Worm (Caenorhabditis elegans) whole organism, L1 larva: ENCODE measurements around the gene scc-3.

Experiments
- dpl-1 ChIP-seq, 3 experiments: fragments of 150-350 bp in 2 of 3; sonication (generic microtip) in 1 of 3; optimal IDR thresholded peaks; 2 replicates each; lab custom pipeline; 2014 to 2017; ENCODE audit warnings: missing biosample characterization in 3 of 3, missing genetic modification characterization in 3 of 3, missing genetic modification reagents in 3 of 3
- efl-1 ChIP-seq, 4 experiments: fragments of 150-350 bp; optimal IDR thresholded peaks in 3 of 4; peaks in 1 of 4; 1 replicate in 1 of 4; 2 replicates in 3 of 4; lab custom pipeline; 2014; ENCODE audit warnings: missing biosample characterization in 2 of 4, missing genetic modification characterization in 2 of 4, missing genetic modification reagents in 2 of 4
- egl-27 ChIP-seq, 2 experiments: fragments of 150-350 bp in 1 of 2; sonication (generic microtip); optimal IDR thresholded peaks; 3 replicates each; lab custom pipeline; 2017 to 2018; ENCODE audit warnings: missing biosample characterization in 2 of 2, missing genetic modification characterization in 2 of 2, missing genetic modification reagents in 2 of 2
- fos-1 ChIP-seq: fragments of 150-350 bp; optimal IDR thresholded peaks from 2 replicates; lab custom pipeline; 2014; ENCODE audit warnings: missing biosample characterization, missing genetic modification characterization
- mep-1 ChIP-seq: fragments of 150-350 bp; optimal IDR thresholded peaks from 2 replicates; lab custom pipeline; 2014; ENCODE audit warnings: missing biosample characterization, missing genetic modification characterization
- nhr-20 ChIP-seq: sonication (generic microtip); optimal IDR thresholded peaks from 2 replicates; lab custom pipeline; 2016; ENCODE audit warnings: mild to moderate bottlenecking, missing genetic modification characterization, missing compliant biosample characterization
- nhr-237 ChIP-seq: fragments of 150-350 bp; optimal IDR thresholded peaks from 2 replicates; lab custom pipeline; 2014; ENCODE audit warnings: missing biosample characterization, missing genetic modification characterization
- nhr-71 ChIP-seq: sonication (generic microtip); optimal IDR thresholded peaks from 2 replicates; lab custom pipeline; 2016; ENCODE audit warnings: mild to moderate bottlenecking, missing genetic modification characterization, moderate library complexity, missing compliant biosample characterization
- pag-3 ChIP-seq: sonication (generic microtip); optimal IDR thresholded peaks from 2 replicates; lab custom pipeline; 2017; ENCODE audit warnings: missing genetic modification characterization, mild to moderate bottlenecking, missing compliant biosample characterization, antibody characterized with exemption, borderline replicate concordance; ENCODE audit not compliant: insufficient read depth
- pqm-1 ChIP-seq: sonication (generic microtip); optimal IDR thresholded peaks from 3 replicates; lab custom pipeline; 2017; ENCODE audit warnings: missing biosample characterization, missing genetic modification characterization
- snu-23 ChIP-seq: sonication (generic microtip); optimal IDR thresholded peaks from 2 replicates; lab custom pipeline; 2016; ENCODE audit warnings: missing genetic modification characterization, missing compliant biosample characterization
- zag-1 ChIP-seq: fragments of 150-350 bp; optimal IDR thresholded peaks from 2 replicates; lab custom pipeline; 2014; ENCODE audit warnings: missing biosample characterization, missing genetic modification characterization

DNA sequence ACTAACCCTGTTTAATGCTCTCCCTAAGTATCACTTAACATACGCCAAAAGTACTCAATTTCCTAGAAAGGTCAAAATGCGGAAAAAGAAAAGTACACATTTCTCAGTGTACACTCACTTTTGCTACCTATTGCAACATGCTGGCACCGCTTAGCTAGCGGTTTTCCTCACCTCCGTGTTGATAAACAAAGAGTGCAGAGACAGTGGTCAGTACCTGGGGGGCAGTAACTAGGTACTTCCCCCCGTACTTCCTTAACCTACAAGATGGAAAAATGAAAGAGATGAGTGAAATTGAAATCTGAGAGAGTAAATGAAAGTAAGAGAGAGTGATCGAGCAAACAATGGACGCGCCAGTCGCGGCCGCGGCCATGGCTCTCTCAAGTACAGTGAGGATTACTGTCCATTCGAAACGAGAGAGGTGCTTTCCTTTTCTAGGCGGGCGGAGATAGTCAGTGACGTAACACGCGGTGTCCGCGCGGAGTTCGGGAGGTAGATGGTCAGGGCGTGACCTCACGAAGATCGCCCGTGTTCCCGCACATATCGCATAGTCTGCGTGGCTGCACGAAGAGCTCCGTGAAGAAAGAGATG is 27.5 kb upstream of the scc-3 start, which contains the start of gene cky-1:
- TF ChIP-seq dpl-1 (GFP tag; optimal IDR thresholded peaks at IDR 0.05; lab: Kevin White, UChicago): no peak
- no peak for TF ChIP-seq fos-1 (tag; lab: Kevin White, UChicago)
- no peak for TF ChIP-seq pag-3 (tag; lab: Kevin White, UChicago)
- TF ChIP-seq nhr-20: no peak
- no peak for TF ChIP-seq nhr-71 (tag; lab: Kevin White, UChicago)
- no peak for TF ChIP-seq zag-1 (tag; lab: Kevin White, UChicago)
- TF ChIP-seq snu-23 (GFP tag; lab: Kevin White, UChicago): no peak
- no peak for TF ChIP-seq efl-1 (optimal IDR thresholded peaks at IDR 0.05; lab: Kevin White, UChicago)
- no peak for TF ChIP-seq efl-1 (GFP tag; optimal IDR thresholded peaks at IDR 0.05 in 1 of 2; lab: Kevin White, UChicago)
- no peak for TF ChIP-seq nhr-237 (tag; lab: Kevin White, UChicago)
- no peak for TF ChIP-seq egl-27 (tag; optimal IDR thresholded peaks at IDR 0.05; lab: Kevin White, UChicago)
- TF ChIP-seq mep-1 (tag; lab: Kevin White, UChicago): no peak
- no peak for TF ChIP-seq pqm-1 (tag; lab: Kevin White, UChicago)
